Fruit fly (Drosophila melanogaster) whole organism, embryonic: ENCODE data around the gene CG10866.

Experiments
- Atf-2 ChIP-seq: fragments of 200-800 bp; sonication (Bioruptor generic); optimal IDR thresholded peaks from 2 replicates; lab custom pipeline; 2016; ENCODE audit warnings: missing biosample characterization, missing genetic modification characterization
- CG1024 ChIP-seq: fragments of 200-800 bp; sonication (Bioruptor generic); IDR thresholded peaks from 2 replicates; pipeline ENCODE4 v1.3.6; 2022; ENCODE audit warnings: missing biosample characterization, missing genetic modification characterization
- CG10267 ChIP-seq: fragments of 200-800 bp; sonication (Bioruptor generic); optimal IDR thresholded peaks from 2 replicates; lab custom pipeline; 2018; ENCODE audit warnings: missing biosample characterization, mild to moderate bottlenecking, missing genetic modification characterization, moderate library complexity
- CG10543 ChIP-seq: fragments of 200-800 bp; sonication (Bioruptor generic); optimal IDR thresholded peaks from 3 replicates; lab custom pipeline; 2017; ENCODE audit warnings: missing biosample characterization, mild to moderate bottlenecking, missing genetic modification characterization, moderate library complexity
- CG11085 ChIP-seq: fragments of 200-800 bp; sonication (Bioruptor generic); IDR thresholded peaks from 2 replicates; pipeline ENCODE4 v1.3.6; 2022; ENCODE audit warnings: missing biosample characterization, missing genetic modification characterization
- CG11398 ChIP-seq: fragments of 200-800 bp; sonication (Bioruptor generic); optimal IDR thresholded peaks from 2 replicates; lab custom pipeline; 2016; ENCODE audit warnings: missing biosample characterization, missing genetic modification characterization
- CG13123 ChIP-seq: fragments of 200-800 bp; sonication (Bioruptor generic); optimal IDR thresholded peaks from 2 replicates; lab custom pipeline; 2016; ENCODE audit warnings: missing biosample characterization, missing genetic modification characterization
- CG1603 ChIP-seq: fragments of 200-800 bp; sonication (Bioruptor generic); optimal IDR thresholded peaks from 2 replicates; lab custom pipeline; 2019; ENCODE audit warnings: missing biosample characterization, mild to moderate bottlenecking, missing genetic modification characterization, moderate library complexity
- CG17829 ChIP-seq: fragments of 200-800 bp; optimal IDR thresholded peaks from 2 replicates; lab custom pipeline; 2019; ENCODE audit warnings: missing biosample characterization, mild to moderate bottlenecking, missing genetic modification characterization, moderate library complexity
- CG3065 ChIP-seq: fragments of 200-800 bp; sonication (Bioruptor generic); optimal IDR thresholded peaks from 2 replicates; lab custom pipeline; 2016; ENCODE audit warnings: missing biosample characterization, missing genetic modification characterization
- CG3163 ChIP-seq: fragments of 200-800 bp; sonication (Bioruptor generic); optimal IDR thresholded peaks from 3 replicates; lab custom pipeline; 2016; ENCODE audit warnings: missing biosample characterization, missing genetic modification characterization
- CG32767 ChIP-seq: fragments of 200-800 bp; sonication (Bioruptor generic); IDR thresholded peaks from 2 replicates; pipeline ENCODE4 v1.3.6; 2022; ENCODE audit warnings: missing biosample characterization, missing genetic modification characterization
- CG3281 ChIP-seq: fragments of 200-800 bp; sonication (Bioruptor generic); optimal IDR thresholded peaks from 3 replicates; lab custom pipeline; 2017; ENCODE audit warnings: missing biosample characterization, mild to moderate bottlenecking, missing genetic modification characterization
- CG6683 ChIP-seq: fragments of 200-800 bp; sonication (Bioruptor generic); optimal IDR thresholded peaks from 2 replicates; lab custom pipeline; 2017; ENCODE audit warnings: missing biosample characterization, mild to moderate bottlenecking, missing genetic modification characterization, missing genetic modification reagents
- CG7357 ChIP-seq: fragments of 200-800 bp; sonication (Bioruptor generic); IDR thresholded peaks from 3 replicates; pipeline ENCODE4 v1.3.6; 2022; ENCODE audit warnings: missing biosample characterization, missing genetic modification characterization
- CG9609 ChIP-seq: fragments of 200-800 bp; sonication (Bioruptor generic); optimal IDR thresholded peaks from 3 replicates; lab custom pipeline; 2016; ENCODE audit warnings: missing biosample characterization, missing genetic modification characterization
- CHES-1-like ChIP-seq: fragments of 200-800 bp; sonication (Bioruptor generic); optimal IDR thresholded peaks from 2 replicates; lab custom pipeline; 2016; ENCODE audit warnings: missing biosample characterization, missing genetic modification characterization
- Dip2 ChIP-seq: fragments of 200-800 bp; sonication (Bioruptor generic); IDR thresholded peaks from 2 replicates; pipeline ENCODE4 v1.3.6; 2022; ENCODE audit warnings: missing biosample characterization, missing genetic modification characterization
- E2f2 ChIP-seq: fragments of 200-800 bp; sonication (Bioruptor generic); IDR thresholded peaks from 2 replicates; pipeline ENCODE4 v1.3.6; 2022; ENCODE audit warnings: missing biosample characterization, missing genetic modification characterization
- Fer3 ChIP-seq: fragments of 200-800 bp; sonication (Bioruptor generic); optimal IDR thresholded peaks from 2 replicates; lab custom pipeline; 2018; ENCODE audit warnings: missing biosample characterization, mild to moderate bottlenecking, missing genetic modification characterization, moderate library complexity
- Hr39 ChIP-seq: fragments of >200 bp; optimal IDR thresholded peaks from 2 replicates; lab custom pipeline; 2017
- Kr ChIP-seq: fragments of 200-800 bp; sonication (Bioruptor generic); optimal IDR thresholded peaks from 2 replicates; lab custom pipeline; 2017; ENCODE audit warnings: missing biosample characterization, mild to moderate bottlenecking, missing genetic modification characterization
- MESR4 ChIP-seq: fragments of 200-800 bp; sonication (Bioruptor generic); optimal IDR thresholded peaks from 2 replicates; lab custom pipeline; 2018; ENCODE audit warnings: missing biosample characterization, mild to moderate bottlenecking, missing genetic modification characterization, moderate library complexity
- Oli ChIP-seq: fragments of 200-800 bp; sonication (Bioruptor generic); optimal IDR thresholded peaks from 2 replicates; lab custom pipeline; 2018; ENCODE audit warnings: missing biosample characterization, mild to moderate bottlenecking, missing genetic modification characterization, moderate library complexity
- Ptx1 ChIP-seq: fragments of 200-800 bp; sonication (Bioruptor generic); IDR thresholded peaks from 2 replicates; pipeline ENCODE4 v1.3.6; 2022; ENCODE audit warnings: missing biosample characterization, missing genetic modification characterization
- Sox102F ChIP-seq: fragments of 200-800 bp; sonication (Bioruptor generic); optimal IDR thresholded peaks from 2 replicates; lab custom pipeline; 2018; ENCODE audit warnings: missing biosample characterization, mild to moderate bottlenecking, missing genetic modification characterization, moderate library complexity
- Trl ChIP-seq, 3 experiments: fragments of >200 bp in 2 of 3; fragments of 200-800 bp in 1 of 3; sonication (Bioruptor generic) in 1 of 3; optimal IDR thresholded peaks; 2 replicates in 1 of 3; 3 replicates in 2 of 3; lab custom pipeline; 2016 to 2017; ENCODE audit warnings: missing biosample characterization in 1 of 3, missing genetic modification characterization in 1 of 3
- Usf ChIP-seq: fragments of 200-800 bp; sonication (Bioruptor generic); optimal IDR thresholded peaks from 2 replicates; lab custom pipeline; 2017; ENCODE audit warnings: missing genotype, missing biosample characterization, missing genetic modification characterization
- YL-1 ChIP-seq: fragments of 200-800 bp; sonication (Bioruptor generic); optimal IDR thresholded peaks from 3 replicates; lab custom pipeline; 2017; ENCODE audit warnings: missing biosample characterization, mild to moderate bottlenecking, missing genetic modification characterization
- ac ChIP-seq: fragments of 200-800 bp; sonication (Bioruptor generic); optimal IDR thresholded peaks from 3 replicates; lab custom pipeline; 2017; ENCODE audit warnings: missing biosample characterization, mild to moderate bottlenecking, missing genetic modification characterization
- ash1 ChIP-seq: fragments of 200-800 bp; sonication (Bioruptor generic); optimal IDR thresholded peaks from 2 replicates; lab custom pipeline; 2018; ENCODE audit warnings: missing biosample characterization, mild to moderate bottlenecking, missing genetic modification characterization
- az2 ChIP-seq: fragments of 200-800 bp; sonication (Bioruptor generic); optimal IDR thresholded peaks from 3 replicates; lab custom pipeline; 2016; ENCODE audit warnings: missing biosample characterization, missing genetic modification characterization
- crc ChIP-seq: fragments of 200-800 bp; sonication (Bioruptor generic); optimal IDR thresholded peaks from 2 replicates; lab custom pipeline; 2016; ENCODE audit warnings: missing biosample characterization, missing genetic modification characterization
- ftz-f1 ChIP-seq: fragments of 200-800 bp; sonication (Bioruptor generic); optimal IDR thresholded peaks from 2 replicates; lab custom pipeline; 2016; ENCODE audit warnings: missing biosample characterization, missing genetic modification characterization
- gcm2 ChIP-seq: fragments of 200-800 bp; sonication (Bioruptor generic); optimal IDR thresholded peaks from 2 replicates; lab custom pipeline; 2016; ENCODE audit warnings: missing biosample characterization, missing genetic modification characterization
- her ChIP-seq: fragments of 200-800 bp; sonication (Bioruptor generic); optimal IDR thresholded peaks from 2 replicates; lab custom pipeline; 2016; ENCODE audit warnings: missing biosample characterization, missing genetic modification characterization
- jing ChIP-seq: fragments of 200-800 bp; sonication (Bioruptor generic); optimal IDR thresholded peaks from 2 replicates; lab custom pipeline; 2018; ENCODE audit warnings: missing biosample characterization, mild to moderate bottlenecking, missing genetic modification characterization
- kay ChIP-seq: fragments of 200-800 bp; sonication (Bioruptor generic); optimal IDR thresholded peaks from 2 replicates; lab custom pipeline; 2016; ENCODE audit warnings: missing biosample characterization, missing genetic modification characterization
- kni ChIP-seq: fragments of 200-800 bp; sonication (Bioruptor generic); optimal IDR thresholded peaks from 3 replicates; lab custom pipeline; 2017; ENCODE audit warnings: mild to moderate bottlenecking, missing biosample characterization, missing genetic modification reagents, missing genetic modification characterization
- knrl ChIP-seq: fragments of 200-800 bp; sonication (Bioruptor generic); IDR thresholded peaks from 3 replicates; pipeline ENCODE4 v1.3.6; 2022; ENCODE audit warnings: missing biosample characterization, missing genetic modification characterization; ENCODE audit not compliant: partially characterized antibody
- lab ChIP-seq: fragments of 200-800 bp; sonication (Bioruptor generic); optimal IDR thresholded peaks from 3 replicates; lab custom pipeline; 2017; ENCODE audit warnings: missing biosample characterization, missing genetic modification characterization, mild to moderate bottlenecking, moderate library complexity, missing genetic modification reagents
- lilli ChIP-seq: fragments of 200-800 bp; sonication (Bioruptor generic); optimal IDR thresholded peaks from 3 replicates; lab custom pipeline; 2016; ENCODE audit warnings: missing biosample characterization, missing genetic modification characterization
- lola ChIP-seq, 3 experiments: fragments of >200 bp in 2 of 3; fragments of 200-800 bp in 1 of 3; sonication (Bioruptor generic) in 1 of 3; optimal IDR thresholded peaks; 2 replicates each; lab custom pipeline; 2017 to 2019; ENCODE audit warnings: missing biosample characterization in 3 of 3, missing genetic modification characterization in 3 of 3, mild to moderate bottlenecking in 1 of 3, moderate library complexity in 1 of 3
- luna ChIP-seq: fragments of 200-800 bp; sonication (Bioruptor generic); optimal IDR thresholded peaks from 2 replicates; lab custom pipeline; 2016; ENCODE audit warnings: missing biosample characterization, missing genetic modification characterization
- p53 ChIP-seq: fragments of 200-800 bp; sonication (Bioruptor generic); optimal IDR thresholded peaks from 2 replicates; lab custom pipeline; 2016; ENCODE audit warnings: missing biosample characterization, missing genetic modification characterization
- pita ChIP-seq: fragments of 200-800 bp; sonication (Bioruptor generic); optimal IDR thresholded peaks from 2 replicates; lab custom pipeline; 2017; ENCODE audit warnings: missing biosample characterization, mild to moderate bottlenecking, missing genetic modification characterization
- pros ChIP-seq: fragments of 200-800 bp; sonication (Bioruptor generic); optimal IDR thresholded peaks from 3 replicates; lab custom pipeline; 2019; ENCODE audit warnings: missing biosample characterization, mild to moderate bottlenecking, missing genetic modification characterization, moderate library complexity
- sob ChIP-seq: fragments of 200-800 bp; sonication (Bioruptor generic); IDR thresholded peaks from 2 replicates; pipeline ENCODE4 v1.3.6; 2022; ENCODE audit warnings: missing biosample characterization, missing genetic modification characterization
- trh ChIP-seq: fragments of 200-800 bp; sonication (Bioruptor generic); optimal IDR thresholded peaks from 2 replicates; lab custom pipeline; 2016; ENCODE audit warnings: missing biosample characterization, missing genetic modification characterization
- twi ChIP-seq: fragments of 200-800 bp; optimal IDR thresholded peaks from 2 replicates; lab custom pipeline; 2019; ENCODE audit warnings: missing biosample characterization, mild to moderate bottlenecking, missing genetic modification characterization, moderate library complexity
- wor ChIP-seq: fragments of 200-800 bp; sonication (Bioruptor generic); IDR thresholded peaks from 2 replicates; pipeline ENCODE4 v1.3.6; 2022; ENCODE audit warnings: missing biosample characterization, missing genetic modification characterization

The CG10866 gene

dm6 chr3L:3898978-3899377, 38.8 kb downstream of the CG10866 start, which contains the start of gene Ccz1 (continued):
- TF ChIP-seq twi (tag; lab: Kevin White, UChicago) (peak; percentile 39), wor (GFP tag; lab: Robert Waterston, UW) (no peak), CG1603 (tag; lab: Kevin White, UChicago) (peak; percentile 77), gcm2 (GFP tag; lab: Kevin White, UChicago) (no peak), CG17829 (tag; lab: Kevin White, UChicago) (peak; percentile 58), luna (peak; percentile 41), CG10267 (tag; lab: Kevin White, UChicago) (peak; percentile 69), CG3163 (GFP tag; lab: Kevin White, UChicago) (peak; percentile 57), CG7357 (GFP tag; lab: Robert Waterston, UW) (0 out of 3 replicates have a peak, but pooled peaks have one; percentile 12), Dip2 (no peak), knrl (GFP tag; lab: Robert Waterston, UW) (no peak), jing (GFP tag; lab: Kevin White, UChicago) (peak; percentile 6), CHES-1-like (GFP tag; lab: Kevin White, UChicago) (peak; percentile 79), lola (GFP tag; optimal IDR thresholded peaks at IDR 0.05; lab: Kevin White, UChicago) (peak in 1 of 3 experiments; percentile 50), Hr39 (no peak), CG3065 (GFP tag; lab: Kevin White, UChicago) (peak; percentile 42), Trl (optimal IDR thresholded peaks at IDR 0.05; lab: Kevin White, UChicago) (no peak), Trl (GFP tag; optimal IDR thresholded peaks at IDR 0.05; lab: Kevin White, UChicago) (peak; percentile 83), Fer3 (peak; percentile 59), Sox102F (GFP tag; lab: Kevin White, UChicago) (peak; percentile 65), CG10543 (peak; percentile 87), az2 (peak; percentile 22), Atf-2 (GFP tag; lab: Kevin White, UChicago) (peak; percentile 81), CG3281 (GFP tag; lab: Kevin White, UChicago) (peak; percentile 79), p53 (peak; percentile 42), lilli (GFP tag; lab: Kevin White, UChicago) (peak; percentile 61), ftz-f1 (GFP tag; lab: Kevin White, UChicago) (no peak), CG13123 (GFP tag; lab: Kevin White, UChicago) (peak; percentile 82), Kr (GFP tag; lab: Kevin White, UChicago) (no peak), CG11085 (GFP tag; lab: Robert Waterston, UW) (no peak), lab (peak; percentile 80), Oli (no peak), kay (GFP tag; lab: Kevin White, UChicago) (peak; percentile 76), kni (peak; percentile 71), CG9609 (peak; percentile 61), pita (GFP tag; lab: Kevin White, UChicago) (no peak), ac (peak; percentile 7), CG6683 (GFP tag; lab: Kevin White, UChicago) (no peak), sob (GFP tag; lab: Robert Waterston, UW) (no peak), CG32767 (GFP tag; lab: Robert Waterston, UW) (no peak), CG1024 (GFP tag; lab: Robert Waterston, UW) (no peak), MESR4 (GFP tag; lab: Kevin White, UChicago) (peak; percentile 37), Usf (GFP tag; lab: Kevin White, UChicago) (no peak), YL-1 (GFP tag; lab: Kevin White, UChicago) (peak; percentile 94), Ptx1 (GFP tag; lab: Robert Waterston, UW) (no peak), E2f2 (no peak), CG11398 (GFP tag; lab: Kevin White, UChicago) (peak; percentile 81), pros (GFP tag; lab: Kevin White, UChicago) (no peak), her (GFP tag; lab: Kevin White, UChicago) (peak; percentile 66), ash1 (no peak), crc (GFP tag; lab: Kevin White, UChicago) (peak; percentile 26), trh (GFP tag; lab: Kevin White, UChicago) (peak; percentile 63)
